Worm (Caenorhabditis elegans) whole organism, late embryonic: ENCODE data around the gene ets-7.
A peak's percentile ranks its signal among the peaks of the same experiment; 100 is the strongest.
"Not testable (repeated sequence)": the region's sequence is repeated elsewhere in the genome, so short reads cannot be mapped to it uniquely, and the experiment has no call there.

Experiments
- ceh-24 ChIP-seq: sonication (generic microtip); optimal IDR thresholded peaks from 2 replicates; lab custom pipeline; 2016; ENCODE audit warnings: mild to moderate bottlenecking, missing genetic modification characterization, missing compliant biosample characterization
- elt-2 ChIP-seq: sonication (generic microtip); optimal IDR thresholded peaks from 2 replicates; lab custom pipeline; 2016; ENCODE audit warnings: missing genetic modification reagents, missing genetic modification characterization, missing compliant biosample characterization
- pag-3 ChIP-seq: sonication (generic microtip); optimal IDR thresholded peaks from 2 replicates; lab custom pipeline; 2016; ENCODE audit warnings: missing compliant biosample characterization, missing genetic modification characterization, borderline replicate concordance
- sdc-2 ChIP-seq: sonication (generic microtip); optimal IDR thresholded peaks from 2 replicates; lab custom pipeline; 2016; ENCODE audit warnings: missing genotype, missing genetic modification characterization, missing compliant biosample characterization
- zip-5 ChIP-seq: sonication (generic microtip); optimal IDR thresholded peaks from 2 replicates; lab custom pipeline; 2016; ENCODE audit warnings: missing genetic modification characterization, missing compliant biosample characterization

ets-7 gene

DNA sequence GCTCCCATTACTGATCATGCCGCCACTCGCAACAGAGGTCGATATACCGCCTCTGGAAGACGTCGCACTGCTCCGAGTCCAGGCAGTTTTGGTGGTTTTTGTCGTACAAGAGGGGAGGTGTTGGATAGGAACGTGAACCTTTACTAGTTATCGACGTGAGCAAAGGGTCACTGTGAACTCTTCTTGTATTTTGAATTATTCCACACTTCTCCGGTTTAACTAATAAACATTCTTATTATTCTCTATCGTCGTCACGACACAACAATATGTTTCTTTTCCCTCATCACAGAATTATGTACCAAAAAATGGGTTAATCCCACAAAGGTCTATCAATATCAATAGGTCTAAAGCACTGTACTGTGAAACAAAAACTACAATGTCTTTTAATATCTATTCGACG, 47.1 kb downstream of the ets-7 start, which contains the start of gene nhr-171:
Gene nhr-171 (plus strand): TSS at position 301 of the 400 bp plus-strand sequence.
- not testable (repeated sequence) for TF ChIP-seq pag-3; ceh-24 (tag; lab: Kevin White, UChicago); zip-5 (tag; lab: Kevin White, UChicago)

DNA sequence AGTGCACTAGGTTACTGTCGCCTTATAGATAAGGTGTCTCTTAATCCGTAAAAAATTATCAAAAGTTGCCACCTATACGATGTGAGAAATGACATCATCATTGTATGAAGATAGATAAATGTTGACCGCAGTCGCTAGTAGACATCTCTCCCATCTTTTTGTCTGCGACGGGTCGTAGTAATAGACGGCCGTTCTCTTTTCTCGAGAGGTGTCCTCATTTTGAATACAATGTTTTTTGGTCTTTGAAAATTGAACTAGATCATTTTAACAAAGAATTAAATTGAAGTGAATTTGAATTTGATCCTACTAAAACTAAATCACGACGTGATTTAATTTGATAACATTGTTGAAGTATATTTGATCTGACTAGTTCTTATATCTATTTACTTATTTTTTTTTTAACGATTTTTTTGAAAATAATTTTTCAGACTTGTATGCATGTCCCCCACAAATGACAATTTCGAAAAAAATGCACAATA, 50.0 kb downstream of the ets-7 start, which contains the start of the genes str-31 and nhr-172:
Gene str-31 (minus strand): TSS at position 101 of the 479 bp plus-strand sequence.
Gene nhr-172 (plus strand): TSS at position 429 of the 479 bp plus-strand sequence.
- TF ChIP-seq elt-2 (tag; lab: Kevin White, UChicago) (peak; percentile 63), sdc-2 (tag; lab: Kevin White, UChicago) (no peak)
